Fruit fly (Drosophila melanogaster) whole organism, embryonic: ENCODE measurements around the gene CG9150.

Experiments
- CG10147 ChIP-seq: fragments of 200-800 bp; sonication (Bioruptor generic); optimal IDR thresholded peaks from 2 replicates; lab custom pipeline; 2019; ENCODE audit warnings: missing biosample characterization, mild to moderate bottlenecking, missing genetic modification characterization, moderate library complexity
- CG1233 ChIP-seq: fragments of 200-800 bp; sonication (Bioruptor generic); optimal IDR thresholded peaks from 4 replicates; lab custom pipeline; 2018; ENCODE audit warnings: missing biosample characterization, mild to moderate bottlenecking, missing genetic modification characterization
- CG14860 ChIP-seq: fragments of 200-800 bp; sonication (Bioruptor generic); IDR thresholded peaks from 3 replicates; pipeline ENCODE4 v1.3.6; 2022; ENCODE audit warnings: missing biosample characterization, missing genetic modification characterization; ENCODE audit not compliant: partially characterized antibody
- CG15601 ChIP-seq: fragments of 200-800 bp; sonication (Bioruptor generic); optimal IDR thresholded peaks from 3 replicates; lab custom pipeline; 2019; ENCODE audit warnings: missing biosample characterization, mild to moderate bottlenecking, missing genetic modification characterization, moderate library complexity
- CG1603 ChIP-seq: fragments of 200-800 bp; sonication (Bioruptor generic); optimal IDR thresholded peaks from 2 replicates; lab custom pipeline; 2019; ENCODE audit warnings: missing biosample characterization, mild to moderate bottlenecking, missing genetic modification characterization, moderate library complexity
- CG17612 ChIP-seq: fragments of 200-800 bp; sonication (Bioruptor generic); IDR thresholded peaks from 2 replicates; pipeline ENCODE4 v1.3.6; 2022; ENCODE audit warnings: missing biosample characterization, missing genetic modification characterization
- CG17912 ChIP-seq: fragments of 200-800 bp; sonication (Bioruptor generic); optimal IDR thresholded peaks from 2 replicates; lab custom pipeline; 2018; ENCODE audit warnings: missing biosample characterization, mild to moderate bottlenecking, missing genetic modification characterization
- CG2202 ChIP-seq: fragments of 200-800 bp; sonication (Bioruptor generic); optimal IDR thresholded peaks from 2 replicates; lab custom pipeline; 2018; ENCODE audit warnings: missing biosample characterization, mild to moderate bottlenecking, missing genetic modification characterization
- CG30020 ChIP-seq: fragments of 200-800 bp; optimal IDR thresholded peaks from 2 replicates; lab custom pipeline; 2019; ENCODE audit warnings: missing biosample characterization, mild to moderate bottlenecking, missing genetic modification characterization, moderate library complexity
- CG31388 ChIP-seq: fragments of 200-800 bp; sonication (Bioruptor generic); optimal IDR thresholded peaks from 2 replicates; lab custom pipeline; 2016; ENCODE audit warnings: missing biosample characterization, missing genetic modification characterization
- CG33557 ChIP-seq: fragments of 200-800 bp; sonication (Bioruptor generic); optimal IDR thresholded peaks from 2 replicates; lab custom pipeline; 2019; ENCODE audit warnings: missing biosample characterization, mild to moderate bottlenecking, missing genetic modification characterization, moderate library complexity
- CG42726 ChIP-seq: fragments of 200-800 bp; sonication (Bioruptor generic); IDR thresholded peaks from 2 replicates; pipeline ENCODE4 v1.3.6; 2022; ENCODE audit warnings: missing biosample characterization, missing genetic modification characterization; ENCODE audit not compliant: partially characterized antibody
- CG4730 ChIP-seq: fragments of 200-800 bp; sonication (Bioruptor generic); IDR thresholded peaks from 2 replicates; pipeline ENCODE4 v1.3.6; 2022; ENCODE audit warnings: missing biosample characterization, missing genetic modification characterization
- CG6272 ChIP-seq: fragments of 200-800 bp; sonication (Bioruptor generic); IDR thresholded peaks from 2 replicates; pipeline ENCODE4 v1.3.6; 2022; ENCODE audit warnings: missing biosample characterization, missing genetic modification characterization
- CG6683 ChIP-seq: fragments of 200-800 bp; sonication (Bioruptor generic); optimal IDR thresholded peaks from 2 replicates; lab custom pipeline; 2017; ENCODE audit warnings: missing biosample characterization, mild to moderate bottlenecking, missing genetic modification characterization, missing genetic modification reagents
- CG8924 ChIP-seq: fragments of 200-800 bp; optimal IDR thresholded peaks from 3 replicates; lab custom pipeline; 2019; ENCODE audit warnings: missing biosample characterization, mild to moderate bottlenecking, missing genetic modification characterization, moderate library complexity
- CG9215 ChIP-seq: fragments of 200-800 bp; sonication (Bioruptor generic); IDR thresholded peaks from 2 replicates; pipeline ENCODE4 v1.3.6; 2022; ENCODE audit warnings: missing biosample characterization, missing genetic modification characterization
- CG9609 ChIP-seq: fragments of 200-800 bp; sonication (Bioruptor generic); optimal IDR thresholded peaks from 3 replicates; lab custom pipeline; 2016; ENCODE audit warnings: missing biosample characterization, missing genetic modification characterization
- CHES-1-like ChIP-seq: fragments of 200-800 bp; sonication (Bioruptor generic); optimal IDR thresholded peaks from 2 replicates; lab custom pipeline; 2016; ENCODE audit warnings: missing biosample characterization, missing genetic modification characterization
- Deaf1 ChIP-seq: fragments of 200-800 bp; optimal IDR thresholded peaks from 3 replicates; lab custom pipeline; 2019; ENCODE audit warnings: missing biosample characterization, mild to moderate bottlenecking, missing genetic modification characterization, moderate library complexity
- E2f2 ChIP-seq: fragments of 200-800 bp; sonication (Bioruptor generic); IDR thresholded peaks from 2 replicates; pipeline ENCODE4 v1.3.6; 2022; ENCODE audit warnings: missing biosample characterization, missing genetic modification characterization
- Fer3 ChIP-seq: fragments of 200-800 bp; sonication (Bioruptor generic); optimal IDR thresholded peaks from 2 replicates; lab custom pipeline; 2018; ENCODE audit warnings: missing biosample characterization, mild to moderate bottlenecking, missing genetic modification characterization, moderate library complexity
- HHEX ChIP-seq: fragments of 200-800 bp; sonication (Bioruptor generic); optimal IDR thresholded peaks from 3 replicates; lab custom pipeline; 2017; ENCODE audit warnings: missing biosample characterization, mild to moderate bottlenecking, missing genetic modification characterization, missing genetic modification reagents
- Hr78 ChIP-seq, 2 experiments: fragments of 200-800 bp in 1 of 2; fragments of >200 bp in 1 of 2; sonication (Bioruptor generic) in 1 of 2; optimal IDR thresholded peaks; 2 replicates each; lab custom pipeline; 2017 to 2019; ENCODE audit warnings: missing biosample characterization in 2 of 2, missing genetic modification characterization in 2 of 2, mild to moderate bottlenecking in 1 of 2, moderate library complexity in 1 of 2
- Mrtf ChIP-seq: fragments of 200-800 bp; sonication (Bioruptor generic); IDR thresholded peaks from 3 replicates; pipeline ENCODE4 v1.3.6; 2022; ENCODE audit warnings: missing biosample characterization, missing genetic modification characterization
- Oli ChIP-seq: fragments of 200-800 bp; sonication (Bioruptor generic); optimal IDR thresholded peaks from 2 replicates; lab custom pipeline; 2018; ENCODE audit warnings: missing biosample characterization, mild to moderate bottlenecking, missing genetic modification characterization, moderate library complexity
- Rx ChIP-seq: fragments of 200-800 bp; sonication (Bioruptor generic); IDR thresholded peaks from 2 replicates; pipeline ENCODE4 v1.3.6; 2022; ENCODE audit warnings: missing biosample characterization, missing genetic modification characterization
- Scr ChIP-seq: fragments of 200-800 bp; sonication (Bioruptor generic); IDR thresholded peaks from 2 replicates; pipeline ENCODE4 v1.3.6; 2022; ENCODE audit warnings: missing biosample characterization, missing genetic modification characterization; ENCODE audit not compliant: partially characterized antibody
- Xbp1 ChIP-seq: fragments of 200-800 bp; sonication (Bioruptor generic); optimal IDR thresholded peaks from 3 replicates; lab custom pipeline; 2016; ENCODE audit warnings: missing biosample characterization, mild to moderate bottlenecking, missing genetic modification characterization
- bbx ChIP-seq: fragments of 200-800 bp; sonication (Bioruptor generic); IDR thresholded peaks from 2 replicates; pipeline ENCODE4 v1.3.6; 2022; ENCODE audit warnings: missing biosample characterization, missing genetic modification characterization; ENCODE audit not compliant: partially characterized antibody
- cato ChIP-seq: fragments of 200-800 bp; sonication (Bioruptor generic); optimal IDR thresholded peaks from 2 replicates; lab custom pipeline; 2016; ENCODE audit warnings: missing biosample characterization, missing genetic modification characterization, borderline replicate concordance
- chif ChIP-seq, 2 experiments: fragments of 200-800 bp; sonication (Bioruptor generic); optimal IDR thresholded peaks; 3 replicates each; lab custom pipeline; 2016; ENCODE audit warnings: missing biosample characterization in 2 of 2, missing genetic modification characterization in 2 of 2
- grau ChIP-seq: fragments of 200-800 bp; optimal IDR thresholded peaks from 3 replicates; lab custom pipeline; 2019; ENCODE audit warnings: missing biosample characterization, mild to moderate bottlenecking, missing genetic modification characterization, moderate library complexity
- grn ChIP-seq: fragments of 200-800 bp; sonication (Bioruptor generic); optimal IDR thresholded peaks from 3 replicates; lab custom pipeline; 2017; ENCODE audit warnings: missing biosample characterization, missing genetic modification characterization
- gsb-n ChIP-seq: fragments of 200-800 bp; sonication (Bioruptor generic); optimal IDR thresholded peaks from 3 replicates; lab custom pipeline; 2018; ENCODE audit warnings: missing biosample characterization, mild to moderate bottlenecking, missing genetic modification characterization
- insv ChIP-seq, 2 experiments: fragments of 200-800 bp; sonication (Bioruptor generic); optimal IDR thresholded peaks; 3 replicates each; lab custom pipeline; 2016 to 2018; ENCODE audit warnings: missing biosample characterization in 2 of 2, missing genetic modification characterization in 2 of 2
- lov ChIP-seq, 2 experiments: fragments of 200-800 bp in 1 of 2; fragments of >200 bp in 1 of 2; sonication (Bioruptor generic) in 1 of 2; IDR thresholded peaks in 1 of 2; optimal IDR thresholded peaks in 1 of 2; 2 replicates in 1 of 2; 3 replicates in 1 of 2; pipeline versions ENCODE4 v1.3.6 to Lab custom; 2017 to 2022; ENCODE audit warnings: missing biosample characterization in 1 of 2, missing genetic modification characterization in 1 of 2
- maf-S ChIP-seq: fragments of 200-800 bp; sonication (Bioruptor generic); optimal IDR thresholded peaks from 2 replicates; lab custom pipeline; 2016; ENCODE audit warnings: missing biosample characterization, missing genetic modification characterization
- mirr ChIP-seq: fragments of 200-800 bp; sonication (Bioruptor generic); optimal IDR thresholded peaks from 3 replicates; lab custom pipeline; 2018; ENCODE audit warnings: missing biosample characterization, mild to moderate bottlenecking, missing genetic modification characterization
- odd ChIP-seq: fragments of 200-800 bp; sonication (Bioruptor generic); optimal IDR thresholded peaks from 2 replicates; lab custom pipeline; 2017; ENCODE audit warnings: missing biosample characterization, mild to moderate bottlenecking, missing genetic modification characterization
- pho ChIP-seq: fragments of 200-800 bp; sonication (Bioruptor generic); optimal IDR thresholded peaks from 2 replicates; lab custom pipeline; 2016; ENCODE audit warnings: missing biosample characterization, missing genetic modification characterization
- pnt ChIP-seq: fragments of 200-800 bp; sonication (Bioruptor generic); optimal IDR thresholded peaks from 3 replicates; lab custom pipeline; 2016; ENCODE audit warnings: missing biosample characterization, missing genetic modification characterization
- pros ChIP-seq: fragments of 200-800 bp; sonication (Bioruptor generic); optimal IDR thresholded peaks from 3 replicates; lab custom pipeline; 2019; ENCODE audit warnings: missing biosample characterization, mild to moderate bottlenecking, missing genetic modification characterization, moderate library complexity
- tx ChIP-seq: fragments of 200-800 bp; sonication (Bioruptor generic); optimal IDR thresholded peaks from 2 replicates; lab custom pipeline; 2016; ENCODE audit warnings: missing biosample characterization, missing genetic modification characterization
- unpg ChIP-seq: fragments of 200-800 bp; sonication (Bioruptor generic); optimal IDR thresholded peaks from 3 replicates; lab custom pipeline; 2018; ENCODE audit warnings: missing biosample characterization, mild to moderate bottlenecking, missing genetic modification characterization, moderate library complexity
- zen ChIP-seq: fragments of 200-800 bp; sonication (Bioruptor generic); optimal IDR thresholded peaks from 3 replicates; lab custom pipeline; 2018; ENCODE audit warnings: missing biosample characterization, mild to moderate bottlenecking, missing genetic modification characterization, moderate library complexity
- zf30C ChIP-seq: fragments of 200-800 bp; sonication (Bioruptor generic); optimal IDR thresholded peaks from 3 replicates; lab custom pipeline; 2018; ENCODE audit warnings: missing biosample characterization, mild to moderate bottlenecking, missing genetic modification characterization

CG9150 gene

dm6 chr2L:6062382-6063082, 5.9 kb downstream of the CG9150 start, which contains the start of the genes ND-51 and CG13994 (continued):
- TF ChIP-seq pnt (GFP tag; lab: Kevin White, UChicago) (peak; percentile 87), unpg (GFP tag; lab: Kevin White, UChicago) (peak; percentile 85), Fer3 (tag; lab: Kevin White, UChicago) (peak; percentile 83), HHEX (GFP tag; lab: Kevin White, UChicago) (peak; percentile 68), Rx (GFP tag; lab: Robert Waterston, UW) (peak; percentile 74), Oli (tag; lab: Kevin White, UChicago) (peak; percentile 69), pros (GFP tag; lab: Kevin White, UChicago) (no peak), Hr78 (GFP tag; optimal IDR thresholded peaks at IDR 0.05; lab: Kevin White, UChicago) (peak in 1 of 2 experiments; percentile 38), Xbp1 (peak; percentile 91), CG9609 (GFP tag; lab: Kevin White, UChicago) (peak; percentile 82), maf-S (GFP tag; lab: Kevin White, UChicago) (peak; percentile 83), pho (GFP tag; lab: Kevin White, UChicago) (peak; percentile 88), Deaf1 (tag; lab: Kevin White, UChicago) (no peak), chif (GFP tag; optimal IDR thresholded peaks at IDR 0.05; lab: Kevin White, UChicago) (peak; percentile 68 to 79), CG6272 (GFP tag; lab: Robert Waterston, UW) (peak; percentile 70), bbx (GFP tag; lab: Robert Waterston, UW) (0 out of 2 replicates have a peak, but pooled peaks have one; percentile 9), zen (tag; lab: Kevin White, UChicago) (peak; percentile 88), grau (tag; lab: Kevin White, UChicago) (peak; percentile 84), CG6683 (GFP tag; lab: Kevin White, UChicago) (peak; percentile 44), tx (GFP tag; lab: Kevin White, UChicago) (peak; percentile 88), CG15601 (tag; lab: Kevin White, UChicago) (peak; percentile 83), CG10147 (GFP tag; lab: Kevin White, UChicago) (peak; percentile 77), CG14860 (GFP tag; lab: Robert Waterston, UW) (no peak), CHES-1-like (GFP tag; lab: Kevin White, UChicago) (peak; percentile 79), Mrtf (GFP tag; lab: Robert Waterston, UW) (peak; percentile 62), cato (GFP tag; lab: Kevin White, UChicago) (peak; percentile 40), CG9215 (GFP tag; lab: Robert Waterston, UW) (peak; percentile 75), CG4730 (GFP tag; lab: Robert Waterston, UW) (peak; percentile 73), CG1233 (GFP tag; lab: Kevin White, UChicago) (peak; percentile 51), CG1603 (peak; percentile 85), mirr (GFP tag; lab: Kevin White, UChicago) (peak; percentile 71), CG17912 (GFP tag; lab: Kevin White, UChicago) (peak; percentile 75), CG42726 (GFP tag; lab: Robert Waterston, UW) (no peak), zf30C (no peak), lov (optimal IDR thresholded peaks at IDR 0.05; lab: Kevin White, UChicago) (no peak), lov (GFP tag; IDR thresholded peaks at IDR 0.05; lab: Robert Waterston, UW) (peak; percentile 64; the same call in 1 of the 3 replicates), grn (no peak), CG30020 (tag; lab: Kevin White, UChicago) (peak; percentile 97), CG17612 (GFP tag; lab: Robert Waterston, UW) (0 out of 2 replicates have a peak, but pooled peaks have one; percentile 33), CG8924 (peak; percentile 78), CG33557 (GFP tag; lab: Kevin White, UChicago) (peak; percentile 70), Scr (peak; percentile 44; the same call in 1 of the 2 replicates), E2f2 (GFP tag; lab: Robert Waterston, UW) (peak; percentile 64; the same call in 1 of the 2 replicates), insv (GFP tag; optimal IDR thresholded peaks at IDR 0.05; lab: Kevin White, UChicago) (peak in 1 of 2 experiments; percentile 68), CG2202 (tag; lab: Kevin White, UChicago) (peak; percentile 61), odd (GFP tag; lab: Kevin White, UChicago) (no peak), CG31388 (GFP tag; lab: Kevin White, UChicago) (peak; percentile 53), gsb-n (no peak)
